Worm (Caenorhabditis elegans): ENCODE results near the gene gst-30.

The gst-30 gene

DNA sequence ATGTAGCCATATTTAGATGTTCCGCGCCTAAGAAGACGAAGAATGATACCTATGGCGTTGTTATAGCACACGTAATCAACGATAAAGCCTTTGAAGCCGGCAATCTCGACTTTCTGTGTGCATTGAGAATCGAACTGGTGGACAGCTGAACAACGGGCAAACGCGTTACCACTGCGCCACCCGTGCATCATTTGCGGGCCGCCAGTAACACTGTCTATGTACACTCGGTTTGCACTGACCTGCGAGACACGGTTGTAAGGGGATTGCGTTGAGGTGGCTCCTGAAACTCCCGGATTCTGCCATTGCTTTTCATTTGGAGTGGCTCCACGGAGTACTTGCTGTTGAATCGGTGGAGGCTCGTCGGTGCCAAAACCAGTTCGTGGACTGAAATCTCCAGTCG lies 7.5 kb upstream of the gst-30 start (continued):
- TF ChIP-seq lin-38 (GFP tag; IDR thresholded peaks at IDR 0.05) (peak; percentile 76), madf-9 (GFP tag; conservative IDR thresholded peaks at IDR 0.05) (peak; percentile 63; the same call in 1 of the 2 replicates), aly-2 (tag; optimal IDR thresholded peaks at IDR 0.05) (peak; percentile 53), lin-39 (tag; optimal IDR thresholded peaks at IDR 0.05) (no peak), zip-2 (tag; optimal IDR thresholded peaks at IDR 0.05) (no peak), D1046.2 (GFP tag; IDR thresholded peaks at IDR 0.05) (peak; percentile 71; the same call in 1 of the 2 replicates), daf-19 (GFP tag; conservative IDR thresholded peaks at IDR 0.05) (peak; percentile 71), lsy-2 (tag; optimal IDR thresholded peaks at IDR 0.05) (peak in 1 of 2 experiments; percentile 16), T20F7.1 (GFP tag; optimal IDR thresholded peaks at IDR 0.05) (peak; percentile 39), ztf-11 (tag; optimal IDR thresholded peaks at IDR 0.05) (no peak), snpc-4 (tag; optimal IDR thresholded peaks at IDR 0.05) (no peak), spr-1 (tag; optimal IDR thresholded peaks at IDR 0.05) (peak; percentile 59), daf-12 (tag; optimal IDR thresholded peaks at IDR 0.05) (no peak), lir-3 (tag; optimal IDR thresholded peaks at IDR 0.05) (no peak), arid-1 (GFP tag; conservative IDR thresholded peaks at IDR 0.05) (peak; percentile 84), ceh-44 (GFP tag; IDR thresholded peaks at IDR 0.05) (no peak), Y75B8A.6 (GFP tag; IDR thresholded peaks at IDR 0.05) (peak; percentile 74; the same call in 1 of the 2 replicates), fkh-10 (GFP tag; optimal IDR thresholded peaks at IDR 0.05) (no peak), hmg-1.1 (GFP tag; IDR thresholded peaks at IDR 0.05) (peak; percentile 65), set-16 (GFP tag; IDR thresholded peaks at IDR 0.05) (peak; percentile 65), snpc-1.2 (GFP tag; IDR thresholded peaks at IDR 0.05) (no peak), lin-29 (GFP tag; IDR thresholded peaks at IDR 0.05) (no peak), nhr-48 (tag; optimal IDR thresholded peaks at IDR 0.05) (no peak), sdz-12 (GFP tag; optimal IDR thresholded peaks at IDR 0.05) (no peak), ceh-20 (GFP tag; IDR thresholded peaks at IDR 0.05) (no peak), nhr-102 (tag; optimal IDR thresholded peaks at IDR 0.05) (peak; percentile 0), vab-7 (GFP tag; IDR thresholded peaks at IDR 0.05) (peak; percentile 69), hlh-30 (tag; optimal IDR thresholded peaks at IDR 0.05; ENCODE audit: insufficient read depth) (peak; percentile 37), spr-3 (GFP tag; optimal IDR thresholded peaks at IDR 0.05) (peak; percentile 36), R02D3.7 (tag; optimal IDR thresholded peaks at IDR 0.05) (no peak), daf-8 (GFP tag; IDR thresholded peaks at IDR 0.05) (0 out of 2 replicates have a peak, but pooled peaks have one; percentile 74), T26A8.4 (GFP tag; IDR thresholded peaks at IDR 0.05) (peak; percentile 71), mdl-1 (tag; optimal IDR thresholded peaks at IDR 0.05) (no peak), F10B5.3 (tag; optimal IDR thresholded peaks at IDR 0.05) (no peak), F49E8.2 (tag; optimal IDR thresholded peaks at IDR 0.05; ENCODE audit: borderline replicate concordance) (peak; percentile 54), nhr-28 (tag; optimal IDR thresholded peaks at IDR 0.05) (no peak), egl-43 (GFP tag; IDR thresholded peaks at IDR 0.05) (peak; percentile 82), pha-4 (GFP tag; IDR thresholded peaks at IDR 0.05) (peak; percentile 81), pha-4 (tag; optimal IDR thresholded peaks at IDR 0.05) (no peak), madf-5 (GFP tag; IDR thresholded peaks at IDR 0.05) (peak; percentile 38 to 67; a peak in 2 of 4 replicates), ZK337.2 (GFP tag; IDR thresholded peaks at IDR 0.05) (no peak), ceh-82 (tag; optimal IDR thresholded peaks at IDR 0.05) (no peak), zag-1 (tag; optimal IDR thresholded peaks at IDR 0.05) (no peak), ZK546.5 (tag; optimal IDR thresholded peaks at IDR 0.05) (no peak), hlh-11 (tag; optimal IDR thresholded peaks at IDR 0.05) (no peak), zfp-3 (GFP tag; conservative IDR thresholded peaks at IDR 0.05) (peak; percentile 82), F44E2.7 (GFP tag; IDR thresholded peaks at IDR 0.05) (peak; percentile 66; the same call in 1 of the 2 replicates), Y105C5A.15 (GFP tag; IDR thresholded peaks at IDR 0.05) (0 out of 2 replicates have a peak, but pooled peaks have one; percentile 10), egl-27 (tag; optimal IDR thresholded peaks at IDR 0.05) (no peak), saeg-2 (GFP tag; IDR thresholded peaks at IDR 0.05) (0 out of 2 replicates have a peak, but pooled peaks have one; percentile 77), fos-1 (tag; optimal IDR thresholded peaks at IDR 0.05) (no peak), nhr-111 (GFP tag; optimal IDR thresholded peaks at IDR 0.05) (peak; percentile 38)

Data from whole organism, L4 larva.